Fruit fly (Drosophila melanogaster) whole organism, prepupa: ENCODE data around the gene CG14034.

ENCODE experiments used
- Blimp-1 ChIP-seq: fragments of 200-800 bp; sonication (Bioruptor generic); optimal IDR thresholded peaks from 3 replicates; lab custom pipeline; 2017; ENCODE audit warnings: missing biosample characterization, missing genetic modification characterization, mild to moderate bottlenecking, moderate library complexity, missing genetic modification reagents
- CG10631 ChIP-seq: fragments of 200-800 bp; sonication (Bioruptor generic); optimal IDR thresholded peaks from 2 replicates; lab custom pipeline; 2016; ENCODE audit warnings: missing biosample characterization, missing genetic modification characterization
- CG10669 ChIP-seq: fragments of 200-800 bp; sonication (Bioruptor generic); optimal IDR thresholded peaks from 3 replicates; lab custom pipeline; 2018; ENCODE audit warnings: missing biosample characterization, mild to moderate bottlenecking, missing genetic modification characterization, moderate library complexity
- CG11294 ChIP-seq: fragments of 200-800 bp; sonication (Bioruptor generic); IDR thresholded peaks from 2 replicates; pipeline ENCODE4 v1.3.6; 2022; ENCODE audit warnings: missing biosample characterization, missing genetic modification characterization
- CG11762 ChIP-seq: fragments of 200-800 bp; sonication (Bioruptor generic); optimal IDR thresholded peaks from 3 replicates; lab custom pipeline; 2016; ENCODE audit warnings: missing biosample characterization, missing genetic modification characterization; ENCODE audit not compliant: insufficient read depth
- CG11902 ChIP-seq: fragments of 200-800 bp; sonication (Bioruptor generic); optimal IDR thresholded peaks from 3 replicates; lab custom pipeline; 2016; ENCODE audit warnings: missing biosample characterization, missing genetic modification characterization
- CG1621 ChIP-seq: fragments of 200-800 bp; sonication (Bioruptor generic); optimal IDR thresholded peaks from 3 replicates; lab custom pipeline; 2018; ENCODE audit warnings: missing biosample characterization, mild to moderate bottlenecking, missing genetic modification characterization
- CG31627 ChIP-seq: fragments of 200-800 bp; sonication (Bioruptor generic); optimal IDR thresholded peaks from 3 replicates; lab custom pipeline; 2016; ENCODE audit warnings: missing biosample characterization, missing genetic modification characterization
- CG34406 ChIP-seq: fragments of 200-800 bp; sonication (Bioruptor generic); optimal IDR thresholded peaks from 3 replicates; lab custom pipeline; 2016; ENCODE audit warnings: missing biosample characterization, missing genetic modification characterization
- CG3919 ChIP-seq: fragments of 200-800 bp; sonication (Bioruptor generic); optimal IDR thresholded peaks from 3 replicates; lab custom pipeline; 2016; ENCODE audit warnings: missing biosample characterization, missing genetic modification characterization
- CG4318 ChIP-seq: fragments of 200-800 bp; sonication (Bioruptor generic); optimal IDR thresholded peaks from 3 replicates; lab custom pipeline; 2017; ENCODE audit warnings: missing biosample characterization, mild to moderate bottlenecking, missing genetic modification characterization
- CG6808 ChIP-seq: fragments of 200-800 bp; sonication (Bioruptor generic); optimal IDR thresholded peaks from 3 replicates; lab custom pipeline; 2017; ENCODE audit warnings: missing biosample characterization, missing genetic modification characterization, mild to moderate bottlenecking, moderate library complexity, missing genetic modification reagents
- CG6854 ChIP-seq: fragments of 200-800 bp; sonication (Bioruptor generic); optimal IDR thresholded peaks from 2 replicates; lab custom pipeline; 2017; ENCODE audit warnings: missing biosample characterization, mild to moderate bottlenecking, missing genetic modification characterization
- CG7368 ChIP-seq: fragments of 200-800 bp; sonication (Bioruptor generic); optimal IDR thresholded peaks from 3 replicates; lab custom pipeline; 2016; ENCODE audit warnings: missing biosample characterization, missing genetic modification characterization
- CG8119 ChIP-seq: fragments of 200-800 bp; sonication (Bioruptor generic); IDR thresholded peaks from 3 replicates; pipeline ENCODE4 v1.3.6; 2022; ENCODE audit warnings: missing biosample characterization, missing genetic modification characterization
- CG8632 ChIP-seq: fragments of 200-800 bp; sonication (Bioruptor generic); optimal IDR thresholded peaks from 3 replicates; lab custom pipeline; 2016; ENCODE audit warnings: missing biosample characterization, missing genetic modification characterization
- CG9139 ChIP-seq: fragments of 200-800 bp; sonication (Bioruptor generic); optimal IDR thresholded peaks from 3 replicates; lab custom pipeline; 2017; ENCODE audit warnings: missing biosample characterization, mild to moderate bottlenecking, missing genetic modification characterization
- Hr38 ChIP-seq: sonication (Bioruptor generic); optimal IDR thresholded peaks from 2 replicates; lab custom pipeline; 2016; ENCODE audit warnings: missing biosample characterization, missing genetic modification characterization
- Hr39 ChIP-seq: fragments of 200-800 bp; sonication (Bioruptor generic); optimal IDR thresholded peaks from 2 replicates; lab custom pipeline; 2016; ENCODE audit warnings: missing biosample characterization, missing genetic modification characterization
- Lpt ChIP-seq: fragments of 200-800 bp; sonication (Bioruptor generic); optimal IDR thresholded peaks from 3 replicates; lab custom pipeline; 2016; ENCODE audit warnings: missing biosample characterization, missing genetic modification characterization
- Met ChIP-seq: fragments of 200-800 bp; sonication (Bioruptor generic); optimal IDR thresholded peaks from 3 replicates; lab custom pipeline; 2016; ENCODE audit warnings: missing biosample characterization, missing genetic modification characterization
- Smox ChIP-seq: fragments of 200-800 bp; sonication (Bioruptor generic); optimal IDR thresholded peaks from 3 replicates; lab custom pipeline; 2016; ENCODE audit warnings: missing biosample characterization, missing genetic modification characterization
- Sox14 ChIP-seq: fragments of 200-800 bp; sonication (Bioruptor generic); optimal IDR thresholded peaks from 3 replicates; lab custom pipeline; 2016; ENCODE audit warnings: missing biosample characterization, missing genetic modification characterization
- Sox15 ChIP-seq: fragments of 200-800 bp; sonication (Bioruptor generic); optimal IDR thresholded peaks from 3 replicates; lab custom pipeline; 2016; ENCODE audit warnings: missing biosample characterization, missing genetic modification characterization
- acj6 ChIP-seq: fragments of 200-800 bp; sonication (Bioruptor generic); optimal IDR thresholded peaks from 3 replicates; lab custom pipeline; 2016; ENCODE audit warnings: missing biosample characterization, missing genetic modification characterization
- cyc ChIP-seq: fragments of 200-800 bp; sonication (Bioruptor generic); optimal IDR thresholded peaks from 3 replicates; lab custom pipeline; 2016; ENCODE audit warnings: missing biosample characterization, missing genetic modification characterization
- dsx ChIP-seq: fragments of 200-800 bp; optimal IDR thresholded peaks from 3 replicates; lab custom pipeline; 2019; ENCODE audit warnings: missing biosample characterization, mild to moderate bottlenecking, missing genetic modification characterization, moderate library complexity; ENCODE audit not compliant: poor library complexity, severe bottlenecking
- eg ChIP-seq: fragments of 200-800 bp; sonication (Bioruptor generic); IDR thresholded peaks from 3 replicates; pipeline ENCODE4 v1.3.6; 2022; ENCODE audit warnings: missing biosample characterization, missing genetic modification characterization
- fd59A ChIP-seq: fragments of 200-800 bp; sonication (Bioruptor generic); optimal IDR thresholded peaks from 2 replicates; lab custom pipeline; 2017; ENCODE audit warnings: missing biosample characterization, mild to moderate bottlenecking, missing genetic modification characterization, missing genetic modification reagents
- fkh ChIP-seq: fragments of 200-800 bp; sonication (Bioruptor generic); optimal IDR thresholded peaks from 3 replicates; lab custom pipeline; 2017; ENCODE audit warnings: missing biosample characterization, mild to moderate bottlenecking, missing genetic modification characterization, moderate library complexity
- lz ChIP-seq: fragments of 200-800 bp; sonication (Bioruptor generic); optimal IDR thresholded peaks from 3 replicates; lab custom pipeline; 2016; ENCODE audit warnings: missing biosample characterization, missing genetic modification characterization
- spab ChIP-seq: fragments of 200-800 bp; sonication (Bioruptor generic); optimal IDR thresholded peaks from 2 replicates; lab custom pipeline; 2017; ENCODE audit warnings: missing biosample characterization, mild to moderate bottlenecking, missing genetic modification characterization, missing genetic modification reagents
- ss ChIP-seq, 2 experiments: fragments of 200-800 bp; sonication (Bioruptor generic); optimal IDR thresholded peaks; 2 replicates in 1 of 2; 3 replicates in 1 of 2; lab custom pipeline; 2017 to 2018; ENCODE audit warnings: mild to moderate bottlenecking in 2 of 2, missing biosample characterization in 2 of 2, missing genetic modification characterization in 2 of 2, moderate library complexity in 1 of 2
- svp ChIP-seq: fragments of 200-800 bp; sonication (Bioruptor generic); peaks from one replicate; lab custom pipeline; 2016; ENCODE audit warnings: missing biosample characterization, missing genetic modification characterization
- vri ChIP-seq: fragments of 200-800 bp; sonication (Bioruptor generic); optimal IDR thresholded peaks from 3 replicates; lab custom pipeline; 2016; ENCODE audit warnings: missing biosample characterization, mild to moderate bottlenecking, missing genetic modification characterization

Gene CG14034

dm6 chr2L:5225547-5226213, 9.3 kb upstream of the CG14034 start (continued):
- TF ChIP-seq CG8632 (GFP tag; lab: Kevin White, UChicago), result no peak
- no peak for TF ChIP-seq Smox (GFP tag; lab: Kevin White, UChicago)
- TF ChIP-seq CG9139 (GFP tag; lab: Kevin White, UChicago), result no peak
- peak; percentile 53 for TF ChIP-seq CG31627 (GFP tag; lab: Kevin White, UChicago)
- peak; percentile 26 for TF ChIP-seq CG4318 (GFP tag; lab: Kevin White, UChicago)
- peak; percentile 79 for TF ChIP-seq CG8119 (GFP tag; lab: Robert Waterston, UW)
- no peak for TF ChIP-seq fkh (GFP tag; lab: Kevin White, UChicago)
- TF ChIP-seq svp (GFP tag; lab: Kevin White, UChicago), result no peak
- TF ChIP-seq ss (GFP tag; optimal IDR thresholded peaks at IDR 0.05; lab: Kevin White, UChicago), result no peak

DNA sequence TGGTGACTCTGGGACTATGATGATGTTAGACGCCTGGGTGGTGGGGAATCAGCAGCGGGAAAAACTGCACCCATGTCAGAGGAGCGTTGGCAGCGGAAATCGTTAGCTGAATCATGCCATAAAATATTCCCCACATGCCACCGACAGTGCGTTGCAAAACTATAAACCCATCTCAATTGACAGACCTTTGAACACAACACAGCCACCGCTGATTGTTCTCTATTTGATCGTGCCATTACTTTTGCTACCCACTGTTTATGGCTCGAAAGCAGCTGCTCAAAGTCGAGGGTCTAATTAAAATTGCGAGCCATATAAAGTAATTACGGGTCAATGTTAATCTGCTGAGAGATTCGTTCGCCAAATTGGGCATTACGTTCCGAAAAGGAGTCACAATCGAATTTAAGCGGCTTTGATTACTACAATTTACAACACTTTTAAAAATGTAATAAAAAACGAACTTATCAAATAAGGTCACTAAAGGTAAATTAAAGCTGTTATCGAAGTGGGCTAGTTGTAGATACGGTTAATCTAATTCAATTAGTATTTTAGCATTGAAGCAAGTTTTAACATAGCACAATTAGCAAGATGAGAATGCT, 8.5 kb upstream of the CG14034 start:
- TF ChIP-seq CG6808 (no peak), fd59A (GFP tag; lab: Kevin White, UChicago) (no peak), Hr39 (GFP tag; lab: Kevin White, UChicago) (no peak), cyc (no peak), lz (GFP tag; lab: Kevin White, UChicago) (no peak), acj6 (no peak), CG8632 (GFP tag; lab: Kevin White, UChicago) (no peak), CG3919 (GFP tag; lab: Kevin White, UChicago) (no peak), CG10669 (GFP tag; lab: Kevin White, UChicago) (no peak), CG11762 (GFP tag; lab: Kevin White, UChicago) (no peak), Sox15 (GFP tag; lab: Kevin White, UChicago) (no peak), Sox14 (GFP tag; lab: Kevin White, UChicago) (no peak), eg (GFP tag; lab: Robert Waterston, UW) (0 out of 3 replicates have a peak, but pooled peaks have one; percentile 18), CG11294 (GFP tag; lab: Robert Waterston, UW) (0 out of 2 replicates have a peak, but pooled peaks have one; percentile 19), Met (no peak), Lpt (no peak), CG7368 (GFP tag; lab: Kevin White, UChicago) (no peak), Blimp-1 (no peak)
- TF ChIP-seq, all 60 proteins: peak for 2

- TF ChIP-seq CG34406 (no peak), vri (GFP tag; lab: Kevin White, UChicago) (no peak), CG11762 (GFP tag; lab: Kevin White, UChicago) (no peak), CG3919 (GFP tag; lab: Kevin White, UChicago) (no peak), CG1621 (tag; lab: Kevin White, UChicago) (no peak), cyc (no peak), CG10631 (GFP tag; lab: Kevin White, UChicago) (no peak), spab (no peak), CG7368 (GFP tag; lab: Kevin White, UChicago) (no peak), CG6854 (GFP tag; lab: Kevin White, UChicago) (no peak), Hr38 (GFP tag; lab: Kevin White, UChicago) (no peak), dsx (GFP tag; lab: Kevin White, UChicago) (no peak), CG11902 (GFP tag; lab: Kevin White, UChicago) (no peak)
These were observed 7.0 kb upstream of the CG14034 start for dm6 chr2L:5223317-5223716.
